Worm (Caenorhabditis elegans) whole organism, young adult: ENCODE data around the gene old-1.

Experiments
- C06A6.2 ChIP-seq: fragments of 200-800 bp; sonication (Bioruptor generic); conservative IDR thresholded peaks from 2 replicates; pipeline ENCODE4 v1.3.6; 2022; ENCODE audit warnings: missing genetic modification characterization, missing compliant biosample characterization
- D2030.7 ChIP-seq: fragments of 200-800 bp; sonication (Bioruptor generic); IDR thresholded peaks from 2 replicates; pipeline ENCODE4 v1.3.6; 2022; ENCODE audit warnings: missing genetic modification reagents, missing genetic modification characterization, missing compliant biosample characterization
- F10E7.11 ChIP-seq: sonication (generic microtip); optimal IDR thresholded peaks from 2 replicates; lab custom pipeline; 2017; ENCODE audit warnings: mild to moderate bottlenecking, missing genetic modification characterization, moderate library complexity, missing compliant biosample characterization
- Y67H2A.10 ChIP-seq: fragments of 200-800 bp; sonication (Bioruptor generic); conservative IDR thresholded peaks from 2 replicates; pipeline ENCODE4 v1.3.6; 2022; ENCODE audit warnings: missing genetic modification reagents, missing genetic modification characterization, missing compliant biosample characterization
- Y79H2A.3 ChIP-seq: fragments of 200-800 bp; sonication (Bioruptor generic); conservative IDR thresholded peaks from 2 replicates; pipeline ENCODE4 v1.3.6; 2022; ENCODE audit warnings: missing genetic modification reagents, missing genetic modification characterization, missing compliant biosample characterization
- Y95B8A.8 ChIP-seq: fragments of 200-800 bp; sonication (Bioruptor generic); IDR thresholded peaks from 2 replicates; pipeline ENCODE4 v1.3.6; 2022; ENCODE audit warnings: missing genetic modification reagents, missing genetic modification characterization, missing compliant biosample characterization
- ZK185.1 ChIP-seq: sonication (generic microtip); optimal IDR thresholded peaks from 2 replicates; lab custom pipeline; 2016; ENCODE audit warnings: mild to moderate bottlenecking, missing genetic modification characterization, missing compliant biosample characterization; ENCODE audit not compliant: poor library complexity, severe bottlenecking
- akir-1 ChIP-seq: fragments of 200-800 bp; sonication (Bioruptor generic); optimal IDR thresholded peaks from 2 replicates; lab custom pipeline; 2018; ENCODE audit warnings: mild to moderate bottlenecking, missing genetic modification characterization, moderate library complexity, missing compliant biosample characterization
- attf-6 ChIP-seq: fragments of 200-800 bp; sonication (Bioruptor generic); IDR thresholded peaks from 2 replicates; pipeline ENCODE4 v1.3.6; 2022; ENCODE audit warnings: missing genetic modification reagents, missing genetic modification characterization, missing compliant biosample characterization
- cebp-2 ChIP-seq: fragments of 200-800 bp; sonication (Bioruptor generic); IDR thresholded peaks from 2 replicates; pipeline ENCODE4 v1.3.6; 2022; ENCODE audit warnings: missing genetic modification characterization, missing compliant biosample characterization
- ceh-100 ChIP-seq: fragments of 200-800 bp; sonication (Bioruptor generic); IDR thresholded peaks from 2 replicates; pipeline ENCODE4 v1.3.6; 2022; ENCODE audit warnings: missing genetic modification reagents, missing genetic modification characterization, missing compliant biosample characterization
- ceh-91 ChIP-seq: fragments of 200-800 bp; sonication (Bioruptor generic); IDR thresholded peaks from 2 replicates; pipeline ENCODE4 v1.3.6; 2022; ENCODE audit warnings: missing genetic modification reagents, missing genetic modification characterization, missing compliant biosample characterization
- die-1 ChIP-seq: sonication (generic microtip); optimal IDR thresholded peaks from 2 replicates; lab custom pipeline; 2016; ENCODE audit warnings: missing genotype, mild to moderate bottlenecking, missing genetic modification characterization, missing compliant biosample characterization
- egrh-3 ChIP-seq: fragments of 200-800 bp; sonication (Bioruptor generic); IDR thresholded peaks from 2 replicates; pipeline ENCODE4 v1.3.6; 2022; ENCODE audit warnings: missing genetic modification reagents, missing genetic modification characterization, missing compliant biosample characterization
- lin-40 ChIP-seq: sonication (generic microtip); optimal IDR thresholded peaks from 2 replicates; lab custom pipeline; 2016; ENCODE audit warnings: missing genetic modification characterization, mild to moderate bottlenecking, missing compliant biosample characterization, missing genotype, missing genetic modification reagents
- madf-10 ChIP-seq: sonication (generic microtip); optimal IDR thresholded peaks from 2 replicates; lab custom pipeline; 2016; ENCODE audit warnings: mild to moderate bottlenecking, missing genetic modification characterization, missing compliant biosample characterization
- mcd-1 ChIP-seq: fragments of 200-800 bp; sonication (Bioruptor generic); IDR thresholded peaks from 2 replicates; pipeline ENCODE4 v1.3.6; 2022; ENCODE audit warnings: missing genetic modification reagents, missing genetic modification characterization, missing compliant biosample characterization
- nfya-1 ChIP-seq: sonication (generic microtip); optimal IDR thresholded peaks from 2 replicates; lab custom pipeline; 2017; ENCODE audit warnings: antibody characterized with exemption, missing compliant biosample characterization, missing genetic modification characterization, borderline replicate concordance; ENCODE audit not compliant: insufficient read depth
- nfya-2 ChIP-seq: fragments of 200-800 bp; sonication (Bioruptor generic); IDR thresholded peaks from 2 replicates; pipeline ENCODE4 v1.3.6; 2022; ENCODE audit warnings: missing genetic modification reagents, missing genetic modification characterization, missing compliant biosample characterization
- nfyb-1 ChIP-seq: fragments of 200-800 bp; sonication (Bioruptor generic); IDR thresholded peaks from 2 replicates; pipeline ENCODE4 v1.3.6; 2022; ENCODE audit warnings: missing genetic modification reagents, missing genetic modification characterization, missing compliant biosample characterization
- nhr-179 ChIP-seq: sonication (generic microtip); optimal IDR thresholded peaks from 2 replicates; lab custom pipeline; 2016; ENCODE audit warnings: mild to moderate bottlenecking, missing genetic modification characterization, missing compliant biosample characterization
- nhr-27 ChIP-seq: fragments of 200-800 bp; sonication (Bioruptor generic); optimal IDR thresholded peaks from 2 replicates; lab custom pipeline; 2018; ENCODE audit warnings: mild to moderate bottlenecking, missing genetic modification characterization, moderate library complexity, missing compliant biosample characterization
- pbrm-1 ChIP-seq: fragments of 200-800 bp; sonication (Bioruptor generic); IDR thresholded peaks from 2 replicates; pipeline ENCODE4 v1.3.6; 2022; ENCODE audit warnings: missing genetic modification reagents, missing genetic modification characterization, missing compliant biosample characterization
- pha-4 ChIP-seq: fragments of 150-350 bp; sonication (generic microtip); optimal IDR thresholded peaks from 2 replicates; lab custom pipeline; 2014; ENCODE audit warnings: missing biosample characterization, missing genetic modification reagents, missing genetic modification characterization
- rcor-1 ChIP-seq: fragments of 200-800 bp; sonication (Bioruptor generic); IDR thresholded peaks from 2 replicates; pipeline ENCODE4 v1.3.6; 2022; ENCODE audit warnings: missing genetic modification reagents, missing genetic modification characterization, missing compliant biosample characterization
- snpc-1.3 ChIP-seq: sonication (generic microtip); optimal IDR thresholded peaks from 2 replicates; lab custom pipeline; 2017; ENCODE audit warnings: missing genetic modification characterization, mild to moderate bottlenecking, missing compliant biosample characterization, antibody characterized with exemption, moderate library complexity, missing genotype, missing genetic modification reagents; ENCODE audit not compliant: insufficient read depth
- snpc-4 ChIP-seq, 5 experiments: fragments of 150-350 bp in 1 of 5; sonication (generic microtip) in 4 of 5; optimal IDR thresholded peaks; 2 replicates each; lab custom pipeline; 2014 to 2018; ENCODE audit warnings: missing genetic modification characterization in 5 of 5, missing biosample characterization in 3 of 5, antibody characterized with exemption in 2 of 5, mild to moderate bottlenecking in 2 of 5, missing compliant biosample characterization in 2 of 5, missing genotype in 2 of 5, moderate library complexity in 2 of 5, missing genetic modification reagents in 1 of 5
- somi-1 ChIP-seq: fragments of 200-800 bp; sonication (Bioruptor generic); optimal IDR thresholded peaks from 2 replicates; lab custom pipeline; 2018; ENCODE audit warnings: mild to moderate bottlenecking, missing genetic modification characterization, missing compliant biosample characterization
- sptf-2 ChIP-seq: fragments of 200-800 bp; sonication (Bioruptor generic); optimal IDR thresholded peaks from 2 replicates; lab custom pipeline; 2018; ENCODE audit warnings: mild to moderate bottlenecking, missing genetic modification characterization, missing compliant biosample characterization
- tlf-1 ChIP-seq: fragments of 200-800 bp; sonication (Bioruptor generic); optimal IDR thresholded peaks from 2 replicates; lab custom pipeline; 2018; ENCODE audit warnings: mild to moderate bottlenecking, missing genetic modification characterization, missing compliant biosample characterization
- unc-62 ChIP-seq: fragments of 150-350 bp; optimal IDR thresholded peaks from 2 replicates; lab custom pipeline; 2014; ENCODE audit warnings: missing biosample characterization, missing genetic modification reagents, missing genetic modification characterization
- ztf-18 ChIP-seq: sonication (generic microtip); optimal IDR thresholded peaks from 2 replicates; lab custom pipeline; 2016; ENCODE audit warnings: missing genotype, mild to moderate bottlenecking, missing genetic modification characterization, missing compliant biosample characterization
- ztf-25 ChIP-seq: fragments of 200-800 bp; sonication (Bioruptor generic); IDR thresholded peaks from 2 replicates; pipeline ENCODE4 v1.3.6; 2022; ENCODE audit warnings: missing genetic modification reagents, missing genetic modification characterization, missing compliant biosample characterization
- ztf-26 ChIP-seq: sonication (generic microtip); optimal IDR thresholded peaks from 2 replicates; lab custom pipeline; 2017; ENCODE audit warnings: missing genetic modification characterization, missing compliant biosample characterization

old-1 gene

ce11 chrII:9868698-9869097 lies at the start of gene old-1:
old-1 (minus strand) TSS chrII:9868747.
- no peak for TF ChIP-seq egrh-3 (GFP tag; lab: Robert Waterston, UW)
- TF ChIP-seq akir-1 (GFP tag; lab: Kevin White, UChicago), result no peak
- no peak for TF ChIP-seq ztf-18 (tag; lab: Kevin White, UChicago)
- no peak for TF ChIP-seq snpc-1.3
- no peak for TF ChIP-seq tlf-1 (GFP tag; lab: Kevin White, UChicago)
- TF ChIP-seq nhr-27 (tag; lab: Kevin White, UChicago), result no peak
- TF ChIP-seq pha-4 (tag; lab: Kevin White, UChicago), result no peak
- TF ChIP-seq Y79H2A.3 (GFP tag; lab: Robert Waterston, UW), result no peak
- no peak for TF ChIP-seq ceh-100 (GFP tag; lab: Robert Waterston, UW)
- TF ChIP-seq rcor-1 (GFP tag; lab: Robert Waterston, UW), result no peak

ce11 chrII:9917904-9918303 lies 49.4 kb upstream of the old-1 start, which contains the start of gene C05C10.8:
C05C10.8 (minus strand) TSS chrII:9918004.
- no peak for TF ChIP-seq D2030.7 (GFP tag; lab: Robert Waterston, UW)
- TF ChIP-seq snpc-4 (GFP tag; optimal IDR thresholded peaks at IDR 0.05; lab: Kevin White, UChicago), result no peak
- no peak for TF ChIP-seq snpc-4 (tag; optimal IDR thresholded peaks at IDR 0.05; lab: Kevin White, UChicago)
- no peak for TF ChIP-seq mcd-1
- no peak for TF ChIP-seq ztf-25
- no peak for TF ChIP-seq cebp-2 (GFP tag; lab: Robert Waterston, UW)
- TF ChIP-seq F10E7.11 (tag; lab: Kevin White, UChicago), result no peak
- no peak for TF ChIP-seq nfya-2 (GFP tag; lab: Robert Waterston, UW)
- TF ChIP-seq madf-10, result no peak
- TF ChIP-seq somi-1, result no peak
- TF ChIP-seq ztf-26 (tag; lab: Kevin White, UChicago), result no peak
- no peak for TF ChIP-seq lin-40 (tag; lab: Kevin White, UChicago)
- no peak for TF ChIP-seq C06A6.2
- no peak for TF ChIP-seq ceh-91 (GFP tag; lab: Robert Waterston, UW)
- no peak for TF ChIP-seq pbrm-1 (GFP tag; lab: Robert Waterston, UW)
- no peak for TF ChIP-seq die-1
- TF ChIP-seq Y95B8A.8 (GFP tag; lab: Robert Waterston, UW), result no peak
- TF ChIP-seq sptf-2, result no peak

ce11 chrII:9916177-9916576 lies 47.6 kb upstream of the old-1 start, which contains the start of gene F26C11.4:
F26C11.4 (minus strand) TSS chrII:9916277.
- no peak for TF ChIP-seq Y67H2A.10 (GFP tag; lab: Robert Waterston, UW)

- TF ChIP-seq ZK185.1 (tag; lab: Kevin White, UChicago) (no peak), unc-62 (GFP tag; lab: Kevin White, UChicago) (no peak), nhr-179 (tag; lab: Kevin White, UChicago) (no peak), nfya-1 (tag; lab: Kevin White, UChicago) (no peak), attf-6 (GFP tag; lab: Robert Waterston, UW) (no peak), D2030.7 (GFP tag; lab: Robert Waterston, UW) (no peak), nfyb-1 (no peak)
- TF ChIP-seq, all 124 proteins: peak for 0
Observed at ce11 chrII:9914999-9915398, 46.5 kb upstream of the old-1 start, which contains the start of gene F26C11.3. F26C11.3 (minus strand) TSS chrII:9915099.
